Worm (Caenorhabditis elegans): ENCODE measurements around the gene xtr-2.

xtr-2 gene

DNA sequence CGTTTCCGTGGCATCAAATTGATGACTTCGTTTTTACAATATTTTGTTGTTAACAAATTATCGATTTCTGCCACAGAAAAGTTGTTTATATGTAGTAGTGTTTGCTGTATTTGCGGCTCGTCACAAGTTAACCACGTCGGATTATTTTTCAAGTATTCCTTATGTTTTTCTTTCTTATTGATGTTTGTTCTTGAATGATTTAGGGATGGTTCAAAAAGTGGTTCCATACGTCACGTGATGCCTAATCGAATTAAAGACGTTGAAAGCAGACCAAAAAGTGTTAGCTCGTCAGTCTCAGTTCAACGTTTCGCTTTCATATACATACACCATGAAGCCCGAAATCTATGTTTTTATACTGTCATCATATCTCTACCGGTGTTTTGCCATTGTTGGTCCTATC, 29.9 kb upstream of the xtr-2 start, which contains the start of gene lips-2:
Gene lips-2, plus strand, starts transcription at position 301 of the 400 bp plus-strand sequence.
- no peak for TF ChIP-seq Y53G8AR.9 (GFP tag; conservative IDR thresholded peaks at IDR 0.05)
- TF ChIP-seq ceh-58 (GFP tag; IDR thresholded peaks at IDR 0.05) = no peak
- no peak for TF ChIP-seq rpc-1 (optimal IDR thresholded peaks at IDR 0.05)
- TF ChIP-seq rpc-1 (tag; optimal IDR thresholded peaks at IDR 0.05) = no peak
- TF ChIP-seq F52B5.7 (tag; optimal IDR thresholded peaks at IDR 0.05) = no peak
- no peak for TF ChIP-seq Y53F4B.3 (GFP tag; IDR thresholded peaks at IDR 0.05)
- TF ChIP-seq rcor-1 (GFP tag; IDR thresholded peaks at IDR 0.05) = no peak
- no peak for TF ChIP-seq ZK185.1 (tag; optimal IDR thresholded peaks at IDR 0.05; ENCODE audit: poor library complexity, severe bottlenecking)
- no peak for TF ChIP-seq Y79H2A.3 (GFP tag; conservative IDR thresholded peaks at IDR 0.05)
- TF ChIP-seq egl-18 (GFP tag; IDR thresholded peaks at IDR 0.05) = no peak
- no peak for TF ChIP-seq bed-1 (GFP tag; IDR thresholded peaks at IDR 0.05)
- TF ChIP-seq madf-10 (tag; optimal IDR thresholded peaks at IDR 0.05) = no peak
- no peak for TF ChIP-seq lag-1 (GFP tag; IDR thresholded peaks at IDR 0.05)
- TF ChIP-seq nhr-120 (GFP tag; IDR thresholded peaks at IDR 0.05) = no peak

DNA sequence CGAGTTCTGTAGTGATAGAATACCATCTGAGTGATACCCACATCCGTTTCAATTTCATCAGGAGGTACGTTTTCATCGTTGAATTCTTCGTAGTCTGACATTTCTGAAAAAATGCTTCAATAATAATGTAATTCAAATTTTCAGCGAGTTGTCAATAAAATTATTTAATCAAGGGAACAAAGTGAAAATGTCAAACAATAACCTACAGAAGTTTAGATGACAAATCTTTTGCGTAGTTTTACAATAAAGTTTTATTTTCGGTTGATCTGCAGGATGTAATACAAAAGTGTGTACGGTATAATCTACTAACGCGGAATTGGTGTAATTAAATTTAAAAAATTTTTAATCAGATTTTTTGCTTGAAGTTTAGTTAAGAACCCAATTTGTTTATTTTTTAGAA, 27.1 kb upstream of the xtr-2 start, which contains the start of gene C04B4.5:
Gene C04B4.5, minus strand, starts transcription at position 101 of the 400 bp plus-strand sequence.
- TF ChIP-seq cebp-1 (GFP tag; IDR thresholded peaks at IDR 0.05) (no peak), cebp-1 (tag; optimal IDR thresholded peaks at IDR 0.05) (no peak), T26A5.8 (tag; optimal IDR thresholded peaks at IDR 0.05) (no peak), efl-1 (GFP tag; optimal IDR thresholded peaks at IDR 0.05) (no peak), mel-28 (tag; optimal IDR thresholded peaks at IDR 0.05; ENCODE audit: borderline replicate concordance) (no peak), snpc-3.4 (tag; optimal IDR thresholded peaks at IDR 0.05) (no peak), unc-62 (GFP tag; optimal IDR thresholded peaks at IDR 0.05) (no peak), lsl-1 (GFP tag; optimal IDR thresholded peaks at IDR 0.05) (no peak), mxl-1 (tag; optimal IDR thresholded peaks at IDR 0.05) (no peak), nfyb-1 (GFP tag; IDR thresholded peaks at IDR 0.05) (no peak), mes-4 (tag; optimal IDR thresholded peaks at IDR 0.05) (no peak), cebp-2 (GFP tag; IDR thresholded peaks at IDR 0.05) (no peak)

DNA sequence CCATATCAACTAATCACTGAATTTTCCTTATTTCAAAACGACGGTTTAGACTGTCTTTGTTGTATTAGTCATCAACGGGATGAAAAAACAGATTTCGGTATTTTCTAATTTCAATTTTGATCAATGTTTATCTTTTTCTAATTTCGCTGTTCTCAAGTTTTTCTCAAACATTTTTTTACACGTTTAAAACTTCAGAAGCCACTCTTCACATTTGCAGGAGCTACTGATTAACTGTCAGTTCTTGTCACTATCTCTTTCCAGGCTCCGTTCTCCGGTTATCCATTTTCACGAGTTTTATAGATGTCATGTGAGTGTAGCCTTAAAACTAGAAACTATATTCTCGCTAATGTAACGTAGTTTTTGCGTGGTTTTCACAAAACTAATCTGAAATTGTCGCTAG, 24.8 kb upstream of the xtr-2 start, which contains the start of gene C04B4.4:
Gene C04B4.4, plus strand, starts transcription at position 301 of the 400 bp plus-strand sequence.
- TF ChIP-seq hlh-26 (GFP tag; conservative IDR thresholded peaks at IDR 0.05) (no peak), lir-1 (GFP tag; conservative IDR thresholded peaks at IDR 0.05) (no peak), Y53F4B.3 (GFP tag; IDR thresholded peaks at IDR 0.05) (no peak), rcor-1 (GFP tag; IDR thresholded peaks at IDR 0.05) (no peak), lsl-1 (GFP tag; optimal IDR thresholded peaks at IDR 0.05) (no peak)

DNA sequence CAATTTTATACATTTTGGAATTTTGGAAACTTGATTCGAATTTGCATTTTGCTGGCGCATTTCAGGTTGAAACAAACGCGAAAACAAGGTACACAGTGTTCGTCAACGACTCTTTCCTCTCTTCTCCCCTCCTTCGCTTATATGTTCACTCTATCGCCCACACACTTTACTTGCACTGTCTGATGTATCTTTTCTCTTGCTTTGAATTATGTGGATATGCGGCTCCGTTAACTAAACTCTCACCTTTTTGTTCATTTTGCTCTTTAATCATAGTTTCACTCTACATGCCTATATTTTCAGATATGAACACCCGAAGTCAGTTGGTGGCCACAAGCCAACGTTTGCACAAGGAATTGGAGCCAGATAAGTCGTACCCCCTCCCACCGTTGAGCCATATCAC, 21.1 kb upstream of the xtr-2 start, which contains the start of gene W06D11.1:
Gene W06D11.1, plus strand, starts transcription at position 301 of the 400 bp plus-strand sequence.
- no peak for TF ChIP-seq xnd-1 (tag; optimal IDR thresholded peaks at IDR 0.05)
- no peak for TF ChIP-seq mxl-1 (tag; optimal IDR thresholded peaks at IDR 0.05)
- TF ChIP-seq aptf-3 (GFP tag; IDR thresholded peaks at IDR 0.05) = no peak

DNA sequence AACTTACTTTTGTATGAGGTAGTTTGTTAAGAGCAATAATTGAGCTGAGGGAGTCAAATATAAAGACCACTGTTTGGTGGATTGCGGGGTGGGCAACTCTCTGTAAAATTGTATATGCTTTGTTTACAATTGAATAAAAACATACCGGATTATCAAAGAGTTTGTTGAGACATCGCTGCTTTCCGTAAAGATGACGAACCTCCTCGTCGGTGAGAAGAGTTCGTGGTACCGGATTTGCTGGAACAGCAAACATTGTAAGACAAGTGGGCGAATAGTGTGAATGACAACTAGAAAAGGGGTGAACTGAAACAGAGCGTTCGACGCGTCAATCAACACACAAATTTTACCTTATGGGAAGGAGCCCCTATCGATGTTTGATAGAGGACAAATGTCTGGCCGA, 19.0 kb upstream of the xtr-2 start, which contains the start of gene W06D11.2:
Gene W06D11.2, minus strand, starts transcription at position 339 of the 400 bp plus-strand sequence.
- no peak for TF ChIP-seq madf-6 (GFP tag; IDR thresholded peaks at IDR 0.05)
- TF ChIP-seq Y53F4B.3 (GFP tag; IDR thresholded peaks at IDR 0.05) = no peak
- TF ChIP-seq ztf-22 (GFP tag; optimal IDR thresholded peaks at IDR 0.05) = no peak
- no peak for TF ChIP-seq die-1 (tag; optimal IDR thresholded peaks at IDR 0.05)
- TF ChIP-seq sea-2 (GFP tag; IDR thresholded peaks at IDR 0.05) = no peak
- no peak for TF ChIP-seq lag-1 (GFP tag; IDR thresholded peaks at IDR 0.05)
- TF ChIP-seq unc-130 (GFP tag; optimal IDR thresholded peaks at IDR 0.05) = no peak
- no peak for TF ChIP-seq dpl-1 (GFP tag; optimal IDR thresholded peaks at IDR 0.05)
- no peak for TF ChIP-seq ceh-100 (GFP tag; IDR thresholded peaks at IDR 0.05)
- TF ChIP-seq F23B12.7 (tag; optimal IDR thresholded peaks at IDR 0.05; ENCODE audit: insufficient read depth) = no peak
- no peak for TF ChIP-seq T07F8.4 (tag; optimal IDR thresholded peaks at IDR 0.05)
- TF ChIP-seq egrh-3 (GFP tag; IDR thresholded peaks at IDR 0.05) = no peak
- no peak for TF ChIP-seq nhr-27 (tag; optimal IDR thresholded peaks at IDR 0.05)
- TF ChIP-seq ets-4 (GFP tag; optimal IDR thresholded peaks at IDR 0.05) = no peak
- no peak for TF ChIP-seq pha-4 (tag; optimal IDR thresholded peaks at IDR 0.05)

All from whole organism, young adult.